Worm (Caenorhabditis elegans) whole organism, L4 larva: Measurements from ENCODE around the gene emg-1.

ENCODE experiments used
- F26F4.8 ChIP-seq: fragments of 200-800 bp; sonication (Bioruptor generic); conservative IDR thresholded peaks from 2 replicates; pipeline ENCODE4 v1.3.6; 2022; ENCODE audit warnings: missing genetic modification characterization, missing compliant biosample characterization
- R02D3.7 ChIP-seq: fragments of 150-350 bp; sonication (generic microtip); optimal IDR thresholded peaks from 3 replicates; lab custom pipeline; 2014; ENCODE audit warnings: missing biosample characterization, missing genetic modification characterization
- Y48G9A.11 ChIP-seq: fragments of 200-800 bp; sonication (Bioruptor generic); IDR thresholded peaks from 2 replicates; pipeline ENCODE4 v1.3.6; 2022; ENCODE audit warnings: missing genetic modification reagents, missing genetic modification characterization, missing compliant biosample characterization
- Y5F2A.4 ChIP-seq: fragments of 200-800 bp; sonication (Bioruptor generic); optimal IDR thresholded peaks from 2 replicates; lab custom pipeline; 2018; ENCODE audit warnings: mild to moderate bottlenecking, missing genetic modification characterization, missing compliant biosample characterization
- aha-1 ChIP-seq: fragments of 150-350 bp; peaks from one replicate; lab custom pipeline; 2014; ENCODE audit warnings: missing biosample characterization, missing genetic modification characterization
- arid-1 ChIP-seq: fragments of 200-800 bp; sonication (Bioruptor generic); conservative IDR thresholded peaks from 2 replicates; pipeline ENCODE4 v1.3.6; 2022; ENCODE audit warnings: missing genetic modification reagents, missing genetic modification characterization, missing compliant biosample characterization
- ceh-20 ChIP-seq: fragments of 200-800 bp; sonication (Bioruptor generic); IDR thresholded peaks from 2 replicates; pipeline ENCODE4 v1.3.6; 2022; ENCODE audit warnings: missing genetic modification reagents, missing genetic modification characterization, missing compliant biosample characterization
- ceh-28 ChIP-seq: fragments of 150-350 bp; optimal IDR thresholded peaks from 2 replicates; lab custom pipeline; 2014; ENCODE audit warnings: missing biosample characterization, missing genetic modification reagents, missing genetic modification characterization
- ceh-62 ChIP-seq: sonication (generic microtip); optimal IDR thresholded peaks from 2 replicates; lab custom pipeline; 2017; ENCODE audit warnings: missing biosample characterization, missing genetic modification characterization
- daf-16 ChIP-seq, 3 experiments: sonication (generic microtip); optimal IDR thresholded peaks; 2 replicates each; lab custom pipeline; 2016 to 2017; ENCODE audit warnings: missing genetic modification characterization in 3 of 3, missing genetic modification reagents in 3 of 3, mild to moderate bottlenecking in 2 of 3, missing compliant biosample characterization in 2 of 3, missing biosample characterization in 1 of 3, moderate library complexity in 1 of 3
- daf-19 ChIP-seq: fragments of 200-800 bp; sonication (Bioruptor generic); conservative IDR thresholded peaks from 2 replicates; pipeline ENCODE4 v1.3.6; 2022; ENCODE audit warnings: missing genetic modification characterization, missing compliant biosample characterization
- dmd-8 ChIP-seq: fragments of 200-800 bp; sonication (Bioruptor generic); IDR thresholded peaks from 2 replicates; pipeline ENCODE4 v1.3.6; 2022; ENCODE audit warnings: missing genetic modification characterization, missing compliant biosample characterization
- dpl-1 ChIP-seq: fragments of 150-350 bp; optimal IDR thresholded peaks from 2 replicates; lab custom pipeline; 2014; ENCODE audit warnings: missing biosample characterization, missing genetic modification reagents, missing genetic modification characterization
- dve-1 ChIP-seq: sonication (generic microtip); optimal IDR thresholded peaks from 2 replicates; lab custom pipeline; 2017; ENCODE audit warnings: antibody characterized with exemption, mild to moderate bottlenecking, missing genetic modification characterization, missing compliant biosample characterization; ENCODE audit not compliant: insufficient read depth
- egl-43 ChIP-seq: fragments of 200-800 bp; sonication (Bioruptor generic); IDR thresholded peaks from 2 replicates; pipeline ENCODE4 v1.3.6; 2022; ENCODE audit warnings: missing genetic modification reagents, missing genetic modification characterization, missing compliant biosample characterization
- fkh-10 ChIP-seq: fragments of 150-350 bp; optimal IDR thresholded peaks from 2 replicates; lab custom pipeline; 2014; ENCODE audit warnings: missing biosample characterization, missing genetic modification reagents, missing genetic modification characterization
- fos-1 ChIP-seq: fragments of 150-350 bp; optimal IDR thresholded peaks from 2 replicates; lab custom pipeline; 2014; ENCODE audit warnings: missing biosample characterization, missing genetic modification characterization
- hlh-11 ChIP-seq: fragments of 200-800 bp; sonication (Bioruptor generic); optimal IDR thresholded peaks from 2 replicates; lab custom pipeline; 2018; ENCODE audit warnings: mild to moderate bottlenecking, missing genetic modification characterization, missing compliant biosample characterization
- hlh-30 ChIP-seq: sonication (generic microtip); optimal IDR thresholded peaks from 2 replicates; lab custom pipeline; 2017; ENCODE audit warnings: antibody characterized with exemption, mild to moderate bottlenecking, missing genetic modification characterization, missing compliant biosample characterization; ENCODE audit not compliant: insufficient read depth
- hmg-1.1 ChIP-seq: fragments of 200-800 bp; sonication (Bioruptor generic); IDR thresholded peaks from 2 replicates; pipeline ENCODE4 v1.3.6; 2022; ENCODE audit warnings: missing genetic modification reagents, missing genetic modification characterization, missing compliant biosample characterization
- jun-1 ChIP-seq: fragments of 150-350 bp; optimal IDR thresholded peaks from 2 replicates; lab custom pipeline; 2014; ENCODE audit warnings: missing biosample characterization, missing genetic modification reagents, missing genetic modification characterization
- lin-38 ChIP-seq: fragments of 200-800 bp; sonication (Bioruptor generic); IDR thresholded peaks from 2 replicates; pipeline ENCODE4 v1.3.6; 2022; ENCODE audit warnings: missing genetic modification reagents, missing genetic modification characterization, missing compliant biosample characterization
- lsy-2 ChIP-seq, 2 experiments: fragments of 150-350 bp in 1 of 2; sonication (generic microtip) in 1 of 2; optimal IDR thresholded peaks; 2 replicates each; lab custom pipeline; 2014 to 2017; ENCODE audit warnings: missing biosample characterization in 2 of 2, missing genetic modification characterization in 2 of 2
- mdt-29 ChIP-seq: fragments of 200-800 bp; sonication (Bioruptor generic); IDR thresholded peaks from 2 replicates; pipeline ENCODE4 v1.3.6; 2022; ENCODE audit warnings: missing genetic modification reagents, missing genetic modification characterization, missing compliant biosample characterization
- mep-1 ChIP-seq: fragments of 150-350 bp; sonication (generic microtip); optimal IDR thresholded peaks from 3 replicates; lab custom pipeline; 2014; ENCODE audit warnings: missing biosample characterization, missing genetic modification characterization
- mes-2 ChIP-seq: sonication (generic microtip); optimal IDR thresholded peaks from 2 replicates; lab custom pipeline; 2016; ENCODE audit warnings: missing genotype, mild to moderate bottlenecking, missing genetic modification characterization, missing compliant biosample characterization; ENCODE audit not compliant: poor library complexity, severe bottlenecking
- mxl-3 ChIP-seq: fragments of 200-800 bp; sonication (Bioruptor generic); optimal IDR thresholded peaks from 2 replicates; lab custom pipeline; 2018; ENCODE audit warnings: mild to moderate bottlenecking, missing genetic modification characterization, missing compliant biosample characterization
- nhr-237 ChIP-seq: sonication (generic microtip); optimal IDR thresholded peaks from 2 replicates; lab custom pipeline; 2017; ENCODE audit warnings: missing biosample characterization, missing genetic modification characterization
- nhr-6 ChIP-seq: fragments of 150-350 bp; optimal IDR thresholded peaks from 2 replicates; lab custom pipeline; 2014; ENCODE audit warnings: missing biosample characterization, missing genetic modification characterization
- nhr-76 ChIP-seq: fragments of 150-350 bp; optimal IDR thresholded peaks from 2 replicates; lab custom pipeline; 2014; ENCODE audit warnings: missing biosample characterization, missing genetic modification characterization
- pha-4 ChIP-seq, 2 experiments: fragments of 150-350 bp in 1 of 2; fragments of 200-800 bp in 1 of 2; sonication (Bioruptor generic) in 1 of 2; IDR thresholded peaks in 1 of 2; optimal IDR thresholded peaks in 1 of 2; 2 replicates each; pipeline versions ENCODE4 v1.3.6 to Lab custom; 2014 to 2022; ENCODE audit warnings: missing genetic modification characterization in 2 of 2, missing genetic modification reagents in 2 of 2, missing biosample characterization in 1 of 2, missing compliant biosample characterization in 1 of 2
- rbr-2 ChIP-seq: sonication (generic microtip); optimal IDR thresholded peaks from 2 replicates; lab custom pipeline; 2016; ENCODE audit warnings: missing genotype, missing genetic modification characterization, missing compliant biosample characterization
- saeg-2 ChIP-seq: fragments of 200-800 bp; sonication (Bioruptor generic); IDR thresholded peaks from 2 replicates; pipeline ENCODE4 v1.3.6; 2022; ENCODE audit warnings: missing genetic modification reagents, missing genetic modification characterization, missing compliant biosample characterization
- skn-1 ChIP-seq: fragments of 150-350 bp; optimal IDR thresholded peaks from 2 replicates; lab custom pipeline; 2014; ENCODE audit warnings: missing biosample characterization, missing genetic modification characterization
- snpc-1.2 ChIP-seq: fragments of 200-800 bp; sonication (Bioruptor generic); IDR thresholded peaks from 2 replicates; pipeline ENCODE4 v1.3.6; 2022; ENCODE audit warnings: missing genetic modification reagents, missing genetic modification characterization, missing compliant biosample characterization
- spr-3 ChIP-seq: fragments of 200-800 bp; sonication (Bioruptor generic); optimal IDR thresholded peaks from 2 replicates; lab custom pipeline; 2018; ENCODE audit warnings: mild to moderate bottlenecking, missing genetic modification characterization, missing compliant biosample characterization
- unc-62 ChIP-seq, 3 experiments: fragments of 150-350 bp in 1 of 3; sonication (generic microtip); optimal IDR thresholded peaks in 2 of 3; peaks in 1 of 3; 1 replicate in 1 of 3; 2 replicates in 2 of 3; lab custom pipeline; 2014 to 2017; ENCODE audit warnings: missing biosample characterization in 3 of 3, missing genetic modification characterization in 3 of 3, missing genetic modification reagents in 3 of 3, missing genotype in 1 of 3
- vab-7 ChIP-seq: fragments of 200-800 bp; sonication (Bioruptor generic); IDR thresholded peaks from 2 replicates; pipeline ENCODE4 v1.3.6; 2022; ENCODE audit warnings: missing genetic modification reagents, missing genetic modification characterization, missing compliant biosample characterization
- zfp-2 ChIP-seq: sonication (generic microtip); optimal IDR thresholded peaks from 2 replicates; lab custom pipeline; 2016; ENCODE audit warnings: mild to moderate bottlenecking, missing genetic modification characterization, missing compliant biosample characterization
- zip-11 ChIP-seq: fragments of 200-800 bp; sonication (Bioruptor generic); IDR thresholded peaks from 2 replicates; pipeline ENCODE4 v1.3.6; 2022; ENCODE audit warnings: missing genetic modification characterization, missing compliant biosample characterization
- zip-2 ChIP-seq: fragments of 150-350 bp; optimal IDR thresholded peaks from 2 replicates; lab custom pipeline; 2014; ENCODE audit warnings: missing biosample characterization, missing genetic modification characterization

Gene emg-1

ce11 chrIII:10646094-10646493, 3.2 kb upstream of the emg-1 start, which contains the start of gene orc-4:
TSS of gene orc-4 (plus strand) at chrIII:10646170.
- TF ChIP-seq lin-38 (GFP tag; lab: Robert Waterston, UW) = peak; percentile 84
- TF ChIP-seq spr-3 (GFP tag; lab: Kevin White, UChicago) = no peak
- no peak for TF ChIP-seq daf-16 (GFP tag; optimal IDR thresholded peaks at IDR 0.05; lab: Kevin White, UChicago)
- TF ChIP-seq daf-16 (tag; optimal IDR thresholded peaks at IDR 0.05; lab: Kevin White, UChicago) = peak; percentile 16
- no peak for TF ChIP-seq fos-1 (tag; lab: Kevin White, UChicago)
- no peak for TF ChIP-seq dmd-8
- TF ChIP-seq lsy-2 (tag; optimal IDR thresholded peaks at IDR 0.05; lab: Kevin White, UChicago) = peak in 1 of 2 experiments; percentile 16
- TF ChIP-seq mes-2 = peak; percentile 37
- TF ChIP-seq mep-1 (tag; lab: Kevin White, UChicago) = no peak
- TF ChIP-seq zfp-2 (tag; lab: Kevin White, UChicago) = no peak
- no peak for TF ChIP-seq nhr-237 (tag; lab: Kevin White, UChicago)

- no peak for TF ChIP-seq jun-1 (tag; lab: Kevin White, UChicago)
- TF ChIP-seq aha-1 (tag; lab: Kevin White, UChicago) = peak; percentile 84
- TF ChIP-seq hlh-30 = peak; percentile 68
- TF ChIP-seq lin-38 (GFP tag; lab: Robert Waterston, UW) = peak; percentile 51
- TF ChIP-seq snpc-1.2 (GFP tag; lab: Robert Waterston, UW) = 0 out of 2 replicates have a peak, but pooled peaks have one; percentile 16
- peak; percentile 70 for TF ChIP-seq mes-2
- TF ChIP-seq dpl-1 = peak; percentile 21
- no peak for TF ChIP-seq ceh-20 (GFP tag; lab: Robert Waterston, UW)
- peak; percentile 89 for TF ChIP-seq hmg-1.1
- no peak for TF ChIP-seq R02D3.7
- no peak for TF ChIP-seq zip-11 (GFP tag; lab: Robert Waterston, UW)
- no peak for TF ChIP-seq ceh-62
- no peak for TF ChIP-seq spr-3 (GFP tag; lab: Kevin White, UChicago)
- TF ChIP-seq nhr-76 (tag; lab: Kevin White, UChicago) = no peak
- no peak for TF ChIP-seq fkh-10 (GFP tag; lab: Kevin White, UChicago)
- no peak for TF ChIP-seq Y48G9A.11
- peak; percentile 17 for TF ChIP-seq rbr-2
- TF ChIP-seq hlh-11 (tag; lab: Kevin White, UChicago) = peak; percentile 59
- no peak for TF ChIP-seq zfp-2 (tag; lab: Kevin White, UChicago)
- TF ChIP-seq saeg-2 = no peak
- TF ChIP-seq F26F4.8 (GFP tag; lab: Robert Waterston, UW) = no peak
- peak in 1 of 2 experiments; percentile 60 for TF ChIP-seq lsy-2 (tag; optimal IDR thresholded peaks at IDR 0.05; lab: Kevin White, UChicago)
- TF ChIP-seq vab-7 (GFP tag; lab: Robert Waterston, UW) = no peak
- no peak for TF ChIP-seq Y5F2A.4 (GFP tag; lab: Kevin White, UChicago)
- no peak for TF ChIP-seq daf-16 (GFP tag; optimal IDR thresholded peaks at IDR 0.05; lab: Kevin White, UChicago)
- peak; percentile 18 for TF ChIP-seq daf-16 (tag; optimal IDR thresholded peaks at IDR 0.05; lab: Kevin White, UChicago)
- no peak for TF ChIP-seq mdt-29 (GFP tag; lab: Robert Waterston, UW)
- peak in 1 of 2 experiments; percentile 94 for TF ChIP-seq unc-62 (GFP tag; optimal IDR thresholded peaks at IDR 0.05 in 1 of 2; lab: Kevin White, UChicago)
- no peak for TF ChIP-seq unc-62 (tag; optimal IDR thresholded peaks at IDR 0.05; lab: Kevin White, UChicago)
- no peak for TF ChIP-seq pha-4 (GFP tag; IDR thresholded peaks at IDR 0.05; lab: Robert Waterston, UW)
- no peak for TF ChIP-seq pha-4 (tag; optimal IDR thresholded peaks at IDR 0.05; lab: Kevin White, UChicago)
- peak; percentile 34 for TF ChIP-seq ceh-28 (tag; lab: Kevin White, UChicago)
- TF ChIP-seq daf-19 (GFP tag; lab: Robert Waterston, UW) = no peak
- TF ChIP-seq skn-1 (tag; lab: Kevin White, UChicago) = no peak
- peak; percentile 40 for TF ChIP-seq mep-1 (tag; lab: Kevin White, UChicago)
- no peak for TF ChIP-seq egl-43 (GFP tag; lab: Robert Waterston, UW)
- TF ChIP-seq dve-1 = peak; percentile 2
- no peak for TF ChIP-seq fos-1 (tag; lab: Kevin White, UChicago)
- peak; percentile 24 for TF ChIP-seq nhr-6
- no peak for TF ChIP-seq zip-2
- TF ChIP-seq arid-1 (GFP tag; lab: Robert Waterston, UW) = no peak
- TF ChIP-seq mxl-3 = no peak
Measured at ce11 chrIII:10651634-10652033, 2.3 kb downstream of the emg-1 start.
